Fruit fly (Drosophila melanogaster) whole organism, embryonic: ENCODE measurements around the gene CG5846.

Source experiments
- Adf1 ChIP-seq: fragments of 200-800 bp; sonication (Bioruptor generic); IDR thresholded peaks from 2 replicates; pipeline ENCODE4 v1.3.6; 2022; ENCODE audit warnings: missing biosample characterization, missing genetic modification characterization
- Atf6 ChIP-seq: fragments of 200-800 bp; sonication (Bioruptor generic); IDR thresholded peaks from 2 replicates; pipeline ENCODE4 v1.3.6; 2022; ENCODE audit warnings: missing biosample characterization, missing genetic modification characterization
- B-H1 ChIP-seq: fragments of 200-800 bp; sonication (Bioruptor generic); IDR thresholded peaks from 3 replicates; pipeline ENCODE4 v1.3.6; 2022; ENCODE audit warnings: missing biosample characterization, missing genetic modification characterization
- B-H2 ChIP-seq: fragments of 200-800 bp; sonication (Bioruptor generic); optimal IDR thresholded peaks from 2 replicates; lab custom pipeline; 2018; ENCODE audit warnings: missing biosample characterization, mild to moderate bottlenecking, missing genetic modification characterization
- CG10209 ChIP-seq: fragments of 200-800 bp; sonication (Bioruptor generic); optimal IDR thresholded peaks from 3 replicates; lab custom pipeline; 2017; ENCODE audit warnings: missing biosample characterization, mild to moderate bottlenecking, missing genetic modification characterization, missing genetic modification reagents
- CG10543 ChIP-seq: fragments of 200-800 bp; sonication (Bioruptor generic); optimal IDR thresholded peaks from 3 replicates; lab custom pipeline; 2017; ENCODE audit warnings: missing biosample characterization, mild to moderate bottlenecking, missing genetic modification characterization, moderate library complexity
- CG10565 ChIP-seq: fragments of 200-800 bp; sonication (Bioruptor generic); optimal IDR thresholded peaks from 3 replicates; lab custom pipeline; 2016; ENCODE audit warnings: missing biosample characterization, mild to moderate bottlenecking, missing genetic modification characterization
- CG11695 ChIP-seq: fragments of 200-800 bp; sonication (Bioruptor generic); IDR thresholded peaks from 3 replicates; pipeline ENCODE4 v1.3.6; 2022; ENCODE audit warnings: missing biosample characterization, missing genetic modification characterization
- CG13894 ChIP-seq: fragments of 200-800 bp; sonication (Bioruptor generic); optimal IDR thresholded peaks from 3 replicates; lab custom pipeline; 2018; ENCODE audit warnings: missing biosample characterization, mild to moderate bottlenecking, missing genetic modification characterization, moderate library complexity
- CG15514 ChIP-seq: fragments of 200-800 bp; sonication (Bioruptor generic); optimal IDR thresholded peaks from 3 replicates; lab custom pipeline; 2017; ENCODE audit warnings: missing biosample characterization, missing genetic modification characterization, mild to moderate bottlenecking, moderate library complexity, missing genetic modification reagents
- CG18599 ChIP-seq: fragments of 200-800 bp; sonication (Bioruptor generic); optimal IDR thresholded peaks from 3 replicates; lab custom pipeline; 2017; ENCODE audit warnings: missing biosample characterization, missing genetic modification characterization, mild to moderate bottlenecking, moderate library complexity, missing genetic modification reagents
- CG32532 ChIP-seq: fragments of 200-800 bp; sonication (Bioruptor generic); IDR thresholded peaks from 2 replicates; pipeline ENCODE4 v1.3.6; 2022; ENCODE audit warnings: missing biosample characterization, missing genetic modification characterization
- CG34376 ChIP-seq: fragments of 200-800 bp; sonication (Bioruptor generic); optimal IDR thresholded peaks from 2 replicates; lab custom pipeline; 2018; ENCODE audit warnings: missing biosample characterization, mild to moderate bottlenecking, missing genetic modification characterization
- CG5953 ChIP-seq: fragments of 200-800 bp; sonication (Bioruptor generic); IDR thresholded peaks from 2 replicates; pipeline ENCODE4 v1.3.6; 2022; ENCODE audit warnings: missing biosample characterization, missing genetic modification characterization
- CG6175 ChIP-seq: fragments of 200-800 bp; sonication (Bioruptor generic); IDR thresholded peaks from 3 replicates; pipeline ENCODE4 v1.3.6; 2022; ENCODE audit warnings: missing biosample characterization, missing genetic modification characterization
- CG7357 ChIP-seq: fragments of 200-800 bp; sonication (Bioruptor generic); IDR thresholded peaks from 3 replicates; pipeline ENCODE4 v1.3.6; 2022; ENCODE audit warnings: missing biosample characterization, missing genetic modification characterization
- CG9932 ChIP-seq: fragments of 200-800 bp; sonication (Bioruptor generic); IDR thresholded peaks from 2 replicates; pipeline ENCODE4 v1.3.6; 2022; ENCODE audit warnings: missing biosample characterization, missing genetic modification characterization
- CrebB ChIP-seq: fragments of 200-800 bp; sonication (Bioruptor generic); optimal IDR thresholded peaks from 3 replicates; lab custom pipeline; 2018; ENCODE audit warnings: missing biosample characterization, mild to moderate bottlenecking, missing genetic modification characterization
- Deaf1 ChIP-seq: fragments of 200-800 bp; optimal IDR thresholded peaks from 3 replicates; lab custom pipeline; 2019; ENCODE audit warnings: missing biosample characterization, mild to moderate bottlenecking, missing genetic modification characterization, moderate library complexity
- Dref ChIP-seq: fragments of 200-800 bp; sonication (Bioruptor generic); IDR thresholded peaks from 2 replicates; pipeline ENCODE4 v1.3.6; 2022; ENCODE audit warnings: missing biosample characterization, missing genetic modification characterization
- Fer3 ChIP-seq: fragments of 200-800 bp; sonication (Bioruptor generic); optimal IDR thresholded peaks from 2 replicates; lab custom pipeline; 2018; ENCODE audit warnings: missing biosample characterization, mild to moderate bottlenecking, missing genetic modification characterization, moderate library complexity
- H15 ChIP-seq: fragments of 200-800 bp; sonication (Bioruptor generic); IDR thresholded peaks from 3 replicates; pipeline ENCODE4 v1.3.6; 2022; ENCODE audit warnings: missing biosample characterization, missing genetic modification characterization
- HHEX ChIP-seq: fragments of 200-800 bp; sonication (Bioruptor generic); optimal IDR thresholded peaks from 3 replicates; lab custom pipeline; 2017; ENCODE audit warnings: missing biosample characterization, mild to moderate bottlenecking, missing genetic modification characterization, missing genetic modification reagents
- Hey ChIP-seq: fragments of 200-800 bp; sonication (Bioruptor generic); optimal IDR thresholded peaks from 3 replicates; lab custom pipeline; 2018; ENCODE audit warnings: missing biosample characterization, mild to moderate bottlenecking, missing genetic modification characterization
- HmgD ChIP-seq: fragments of 200-800 bp; sonication (Bioruptor generic); optimal IDR thresholded peaks from 3 replicates; lab custom pipeline; 2016; ENCODE audit warnings: missing biosample characterization, missing genetic modification characterization
- HmgZ ChIP-seq: fragments of 200-800 bp; sonication (Bioruptor generic); optimal IDR thresholded peaks from 2 replicates; lab custom pipeline; 2018; ENCODE audit warnings: missing biosample characterization, mild to moderate bottlenecking, missing genetic modification characterization
- Jarid2 ChIP-seq: fragments of 200-800 bp; sonication (Bioruptor generic); optimal IDR thresholded peaks from 3 replicates; lab custom pipeline; 2017; ENCODE audit warnings: mild to moderate bottlenecking, missing biosample characterization, missing genetic modification reagents, missing genetic modification characterization
- Med ChIP-seq: fragments of 200-800 bp; sonication (Bioruptor generic); peaks from one replicate; lab custom pipeline; 2016; ENCODE audit warnings: missing biosample characterization, missing genetic modification characterization, mild to moderate bottlenecking, inconsistent platforms, moderate library complexity
- Mrtf ChIP-seq: fragments of 200-800 bp; sonication (Bioruptor generic); IDR thresholded peaks from 3 replicates; pipeline ENCODE4 v1.3.6; 2022; ENCODE audit warnings: missing biosample characterization, missing genetic modification characterization
- Opbp ChIP-seq: fragments of 200-800 bp; sonication (Bioruptor generic); IDR thresholded peaks from 3 replicates; pipeline ENCODE4 v1.3.6; 2022; ENCODE audit warnings: missing biosample characterization, missing genetic modification characterization; ENCODE audit not compliant: partially characterized antibody
- PHDP ChIP-seq: fragments of 200-800 bp; sonication (Bioruptor generic); optimal IDR thresholded peaks from 3 replicates; lab custom pipeline; 2018; ENCODE audit warnings: missing biosample characterization, mild to moderate bottlenecking, missing genetic modification characterization, moderate library complexity
- Rfx ChIP-seq: fragments of 200-800 bp; sonication (Bioruptor generic); IDR thresholded peaks from 2 replicates; pipeline ENCODE4 v1.3.6; 2022; ENCODE audit warnings: missing biosample characterization, missing genetic modification characterization
- Tbp ChIP-seq: fragments of >200 bp; optimal IDR thresholded peaks from 2 replicates; lab custom pipeline; 2018; ENCODE audit warnings: missing biosample characterization, missing genetic modification characterization
- Xrp1 ChIP-seq: fragments of 200-800 bp; sonication (Bioruptor generic); IDR thresholded peaks from 2 replicates; pipeline ENCODE4 v1.3.6; 2022; ENCODE audit warnings: missing biosample characterization, missing genetic modification characterization
- ash1 ChIP-seq: fragments of 200-800 bp; sonication (Bioruptor generic); optimal IDR thresholded peaks from 2 replicates; lab custom pipeline; 2018; ENCODE audit warnings: missing biosample characterization, mild to moderate bottlenecking, missing genetic modification characterization
- caup ChIP-seq: fragments of 200-800 bp; sonication (Bioruptor generic); optimal IDR thresholded peaks from 3 replicates; lab custom pipeline; 2017; ENCODE audit warnings: missing biosample characterization, mild to moderate bottlenecking, missing genetic modification characterization, moderate library complexity; ENCODE audit not compliant: severe bottlenecking
- cg ChIP-seq: fragments of 200-800 bp; sonication (Bioruptor generic); optimal IDR thresholded peaks from 3 replicates; lab custom pipeline; 2019; ENCODE audit warnings: missing biosample characterization, mild to moderate bottlenecking, missing genetic modification characterization, moderate library complexity
- chinmo ChIP-seq: fragments of 200-800 bp; sonication (Bioruptor generic); IDR thresholded peaks from 4 replicates; pipeline ENCODE4 v1.3.6; 2022; ENCODE audit warnings: missing biosample characterization, missing genetic modification characterization; ENCODE audit not compliant: partially characterized antibody
- dan ChIP-seq: fragments of 200-800 bp; sonication (Bioruptor generic); IDR thresholded peaks from 2 replicates; pipeline ENCODE4 v1.3.6; 2022; ENCODE audit warnings: missing biosample characterization, missing genetic modification characterization
- exex ChIP-seq: fragments of 200-800 bp; sonication (Bioruptor generic); optimal IDR thresholded peaks from 4 replicates; lab custom pipeline; 2018; ENCODE audit warnings: missing biosample characterization, mild to moderate bottlenecking, missing genetic modification characterization, moderate library complexity
- grn ChIP-seq: fragments of 200-800 bp; sonication (Bioruptor generic); optimal IDR thresholded peaks from 3 replicates; lab custom pipeline; 2017; ENCODE audit warnings: missing biosample characterization, missing genetic modification characterization
- kni ChIP-seq: fragments of 200-800 bp; sonication (Bioruptor generic); optimal IDR thresholded peaks from 3 replicates; lab custom pipeline; 2017; ENCODE audit warnings: mild to moderate bottlenecking, missing biosample characterization, missing genetic modification reagents, missing genetic modification characterization
- lab ChIP-seq: fragments of 200-800 bp; sonication (Bioruptor generic); optimal IDR thresholded peaks from 3 replicates; lab custom pipeline; 2017; ENCODE audit warnings: missing biosample characterization, missing genetic modification characterization, mild to moderate bottlenecking, moderate library complexity, missing genetic modification reagents
- lbe ChIP-seq: fragments of 200-800 bp; sonication (Bioruptor generic); optimal IDR thresholded peaks from 2 replicates; lab custom pipeline; 2016; ENCODE audit warnings: missing biosample characterization, mild to moderate bottlenecking, missing genetic modification characterization
- nom ChIP-seq: fragments of 200-800 bp; sonication (Bioruptor generic); optimal IDR thresholded peaks from 2 replicates; lab custom pipeline; 2017; ENCODE audit warnings: missing biosample characterization, missing genetic modification characterization, mild to moderate bottlenecking, moderate library complexity, missing genetic modification reagents
- pum ChIP-seq: fragments of 200-800 bp; sonication (Bioruptor generic); optimal IDR thresholded peaks from 2 replicates; lab custom pipeline; 2016; ENCODE audit warnings: missing biosample characterization, missing genetic modification characterization
- sens ChIP-seq: fragments of 200-800 bp; sonication (Bioruptor generic); peaks from one replicate; lab custom pipeline; 2016; ENCODE audit warnings: missing biosample characterization, missing genetic modification characterization
- sug ChIP-seq: fragments of 200-800 bp; optimal IDR thresholded peaks from 2 replicates; lab custom pipeline; 2019; ENCODE audit warnings: missing biosample characterization, mild to moderate bottlenecking, missing genetic modification characterization, moderate library complexity
- tup ChIP-seq: fragments of 200-800 bp; sonication (Bioruptor generic); optimal IDR thresholded peaks from 2 replicates; lab custom pipeline; 2016; ENCODE audit warnings: missing biosample characterization, mild to moderate bottlenecking, missing genetic modification characterization, moderate library complexity

The CG5846 gene

DNA sequence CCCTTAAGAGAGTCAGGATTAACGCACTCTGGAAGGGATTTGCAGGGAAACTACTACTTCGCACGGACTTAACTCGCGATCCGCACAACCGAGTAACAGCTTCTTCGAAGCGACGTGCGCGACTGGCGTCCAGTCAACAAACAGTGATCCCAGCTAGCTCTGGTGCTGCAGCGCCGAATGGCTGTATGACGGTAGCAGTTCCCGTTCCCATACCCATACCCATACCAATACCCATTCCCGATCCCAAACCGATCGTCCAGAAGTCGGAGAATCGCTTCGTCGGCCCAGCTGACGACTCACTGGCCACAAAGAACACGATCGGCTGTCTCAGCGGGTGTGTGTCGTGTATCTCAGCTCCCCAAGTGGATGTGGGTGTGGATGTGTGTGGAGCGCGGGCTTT, 9.8 kb downstream of the CG5846 start, which contains the start of gene CG5853 (continued):
- TF ChIP-seq cg (peak; percentile 39), grn (GFP tag; lab: Kevin White, UChicago) (peak; percentile 10), sens (peak; percentile 31), CG10209 (GFP tag; lab: Kevin White, UChicago) (no peak), Fer3 (peak; percentile 21), Med (GFP tag; lab: Kevin White, UChicago) (peak; percentile 70), pum (GFP tag; lab: Kevin White, UChicago) (no peak), Adf1 (GFP tag; lab: Robert Waterston, UW) (peak; percentile 34; the same call in 1 of the 2 replicates), HHEX (GFP tag; lab: Kevin White, UChicago) (peak; percentile 13), CG34376 (GFP tag; lab: Kevin White, UChicago) (peak; percentile 63), chinmo (GFP tag; lab: Robert Waterston, UW) (peak; percentile 87; the same call in 3 of the 4 replicates), ash1 (GFP tag; lab: Kevin White, UChicago) (peak; percentile 52), kni (peak; percentile 67), HmgZ (peak; percentile 59), CG15514 (GFP tag; lab: Kevin White, UChicago) (peak; percentile 25), CG10543 (GFP tag; lab: Kevin White, UChicago) (peak; percentile 78), Tbp (GFP tag; lab: Kevin White, UChicago) (no peak), HmgD (GFP tag; lab: Kevin White, UChicago) (no peak), CG6175 (GFP tag; lab: Robert Waterston, UW) (peak; percentile 53; the same call in 1 of the 3 replicates), Jarid2 (GFP tag; lab: Kevin White, UChicago) (peak; percentile 40), CG11695 (GFP tag; lab: Robert Waterston, UW) (0 out of 3 replicates have a peak, but pooled peaks have one; percentile 30), Dref (GFP tag; lab: Robert Waterston, UW) (peak; percentile 34; the same call in 1 of the 2 replicates), CG18599 (GFP tag; lab: Kevin White, UChicago) (peak; percentile 43), CG10565 (GFP tag; lab: Kevin White, UChicago) (no peak), Mrtf (0 out of 3 replicates have a peak, but pooled peaks have one; percentile 11), B-H2 (peak; percentile 63), PHDP (peak; percentile 4), CG7357 (GFP tag; lab: Robert Waterston, UW) (no peak), dan (GFP tag; lab: Robert Waterston, UW) (no peak), Rfx (GFP tag; lab: Robert Waterston, UW) (peak; percentile 52), H15 (no peak), exex (tag; lab: Kevin White, UChicago) (peak; percentile 51), nom (peak; percentile 74), CG32532 (GFP tag; lab: Robert Waterston, UW) (peak; percentile 52; the same call in 1 of the 2 replicates), CG5953 (GFP tag; lab: Robert Waterston, UW) (peak; percentile 37; the same call in 1 of the 2 replicates), CG9932 (GFP tag; lab: Robert Waterston, UW) (0 out of 2 replicates have a peak, but pooled peaks have one; percentile 20), CG13894 (tag; lab: Kevin White, UChicago) (peak; percentile 83), Atf6 (GFP tag; lab: Robert Waterston, UW) (peak; percentile 28; the same call in 1 of the 2 replicates), Deaf1 (tag; lab: Kevin White, UChicago) (peak; percentile 97), tup (no peak), Hey (peak; percentile 66), lbe (GFP tag; lab: Kevin White, UChicago) (peak; percentile 49), lab (peak; percentile 70), Xrp1 (GFP tag; lab: Robert Waterston, UW) (no peak), caup (GFP tag; lab: Kevin White, UChicago) (peak; percentile 36), B-H1 (GFP tag; lab: Robert Waterston, UW) (no peak), CrebB (peak; percentile 0), Opbp (0 out of 3 replicates have a peak, but pooled peaks have one; percentile 7), sug (tag; lab: Kevin White, UChicago) (peak; percentile 76)
